Fruit fly (Drosophila melanogaster) whole organism, embryonic: Measurements from ENCODE around the gene mTor.

Experiments
- Abd-B ChIP-seq: fragments of 200-800 bp; sonication (Bioruptor generic); optimal IDR thresholded peaks from 2 replicates; lab custom pipeline; 2018; ENCODE audit warnings: missing biosample characterization, mild to moderate bottlenecking, missing genetic modification characterization, moderate library complexity
- Atf-2 ChIP-seq: fragments of 200-800 bp; sonication (Bioruptor generic); optimal IDR thresholded peaks from 2 replicates; lab custom pipeline; 2016; ENCODE audit warnings: missing biosample characterization, missing genetic modification characterization
- Atf6 ChIP-seq: fragments of 200-800 bp; sonication (Bioruptor generic); IDR thresholded peaks from 2 replicates; pipeline ENCODE4 v1.3.6; 2022; ENCODE audit warnings: missing biosample characterization, missing genetic modification characterization
- C15 ChIP-seq: fragments of 200-800 bp; sonication (Bioruptor generic); IDR thresholded peaks from 3 replicates; pipeline ENCODE4 v1.3.6; 2022; ENCODE audit warnings: missing biosample characterization, missing genetic modification characterization
- CG10543 ChIP-seq: fragments of 200-800 bp; sonication (Bioruptor generic); optimal IDR thresholded peaks from 3 replicates; lab custom pipeline; 2017; ENCODE audit warnings: missing biosample characterization, mild to moderate bottlenecking, missing genetic modification characterization, moderate library complexity
- CG11093 ChIP-seq: fragments of 200-800 bp; sonication (Bioruptor generic); IDR thresholded peaks from 3 replicates; pipeline ENCODE4 v1.3.6; 2022; ENCODE audit warnings: missing biosample characterization, missing genetic modification characterization
- CG11247 ChIP-seq: fragments of 200-800 bp; sonication (Bioruptor generic); IDR thresholded peaks from 2 replicates; pipeline ENCODE4 v1.3.6; 2022; ENCODE audit warnings: missing biosample characterization, missing genetic modification characterization
- CG11696 ChIP-seq: fragments of 200-800 bp; sonication (Bioruptor generic); IDR thresholded peaks from 2 replicates; pipeline ENCODE4 v1.3.6; 2022; ENCODE audit warnings: missing biosample characterization, missing genetic modification characterization
- CG11723 ChIP-seq: fragments of 200-800 bp; sonication (Bioruptor generic); optimal IDR thresholded peaks from 2 replicates; lab custom pipeline; 2017; ENCODE audit warnings: missing biosample characterization, mild to moderate bottlenecking, missing genetic modification characterization
- CG12744 ChIP-seq: fragments of 200-800 bp; sonication (Bioruptor generic); optimal IDR thresholded peaks from 2 replicates; lab custom pipeline; 2016; ENCODE audit warnings: missing biosample characterization, missing genetic modification characterization
- CG14667 ChIP-seq: fragments of 200-800 bp; sonication (Bioruptor generic); IDR thresholded peaks from 2 replicates; pipeline ENCODE4 v1.3.6; 2022; ENCODE audit warnings: missing biosample characterization, missing genetic modification characterization
- CG16779 ChIP-seq: fragments of 200-800 bp; sonication (Bioruptor generic); IDR thresholded peaks from 2 replicates; pipeline ENCODE4 v1.3.6; 2022; ENCODE audit warnings: missing biosample characterization, missing genetic modification characterization
- CG17385 ChIP-seq: fragments of 200-800 bp; sonication (Bioruptor generic); optimal IDR thresholded peaks from 3 replicates; lab custom pipeline; 2018; ENCODE audit warnings: missing biosample characterization, mild to moderate bottlenecking, missing genetic modification characterization
- CG17829 ChIP-seq: fragments of 200-800 bp; optimal IDR thresholded peaks from 2 replicates; lab custom pipeline; 2019; ENCODE audit warnings: missing biosample characterization, mild to moderate bottlenecking, missing genetic modification characterization, moderate library complexity
- CG33213 ChIP-seq: fragments of 200-800 bp; sonication (Bioruptor generic); optimal IDR thresholded peaks from 3 replicates; lab custom pipeline; 2016; ENCODE audit warnings: missing biosample characterization, missing genetic modification characterization
- CG42726 ChIP-seq: fragments of 200-800 bp; sonication (Bioruptor generic); IDR thresholded peaks from 2 replicates; pipeline ENCODE4 v1.3.6; 2022; ENCODE audit warnings: missing biosample characterization, missing genetic modification characterization; ENCODE audit not compliant: partially characterized antibody
- CG4328 ChIP-seq: fragments of 200-800 bp; sonication (Bioruptor generic); optimal IDR thresholded peaks from 3 replicates; lab custom pipeline; 2017; ENCODE audit warnings: missing biosample characterization, missing genetic modification reagents, missing genetic modification characterization
- CG4854 ChIP-seq: fragments of 200-800 bp; sonication (Bioruptor generic); optimal IDR thresholded peaks from 2 replicates; lab custom pipeline; 2016; ENCODE audit warnings: missing biosample characterization, missing genetic modification characterization, inconsistent platforms
- CG6765 ChIP-seq: fragments of 200-800 bp; sonication (Bioruptor generic); optimal IDR thresholded peaks from 3 replicates; lab custom pipeline; 2017; ENCODE audit warnings: missing biosample characterization, mild to moderate bottlenecking, missing genetic modification characterization
- CG6813 ChIP-seq: fragments of 200-800 bp; sonication (Bioruptor generic); optimal IDR thresholded peaks from 2 replicates; lab custom pipeline; 2017; ENCODE audit warnings: missing biosample characterization, missing genetic modification characterization, mild to moderate bottlenecking, moderate library complexity, missing genetic modification reagents
- CG7556 ChIP-seq: fragments of 200-800 bp; sonication (Bioruptor generic); optimal IDR thresholded peaks from 2 replicates; lab custom pipeline; 2017; ENCODE audit warnings: missing biosample characterization, mild to moderate bottlenecking, missing genetic modification characterization
- CG7786 ChIP-seq: fragments of 200-800 bp; sonication (Bioruptor generic); optimal IDR thresholded peaks from 2 replicates; lab custom pipeline; 2016; ENCODE audit warnings: missing biosample characterization, missing genetic modification characterization
- CG8944 ChIP-seq: fragments of 200-800 bp; sonication (Bioruptor generic); optimal IDR thresholded peaks from 3 replicates; lab custom pipeline; 2016; ENCODE audit warnings: missing biosample characterization, missing genetic modification characterization
- Doc3 ChIP-seq: fragments of 200-800 bp; sonication (Bioruptor generic); IDR thresholded peaks from 3 replicates; pipeline ENCODE4 v1.3.6; 2022; ENCODE audit warnings: missing biosample characterization, missing genetic modification characterization; ENCODE audit not compliant: partially characterized antibody
- E2f1 ChIP-seq: fragments of 200-800 bp; sonication (Bioruptor generic); IDR thresholded peaks from 2 replicates; pipeline ENCODE4 v1.3.6; 2022; ENCODE audit warnings: missing biosample characterization, missing genetic modification characterization
- Fer3 ChIP-seq: fragments of 200-800 bp; sonication (Bioruptor generic); optimal IDR thresholded peaks from 2 replicates; lab custom pipeline; 2018; ENCODE audit warnings: missing biosample characterization, mild to moderate bottlenecking, missing genetic modification characterization, moderate library complexity
- HmgZ ChIP-seq: fragments of 200-800 bp; sonication (Bioruptor generic); optimal IDR thresholded peaks from 2 replicates; lab custom pipeline; 2018; ENCODE audit warnings: missing biosample characterization, mild to moderate bottlenecking, missing genetic modification characterization
- Hr3 ChIP-seq: fragments of 200-800 bp; sonication (Bioruptor generic); optimal IDR thresholded peaks from 3 replicates; lab custom pipeline; 2016; ENCODE audit warnings: missing biosample characterization, missing genetic modification characterization
- Scr ChIP-seq: fragments of 200-800 bp; sonication (Bioruptor generic); IDR thresholded peaks from 2 replicates; pipeline ENCODE4 v1.3.6; 2022; ENCODE audit warnings: missing biosample characterization, missing genetic modification characterization; ENCODE audit not compliant: partially characterized antibody
- caup ChIP-seq: fragments of 200-800 bp; sonication (Bioruptor generic); optimal IDR thresholded peaks from 3 replicates; lab custom pipeline; 2017; ENCODE audit warnings: missing biosample characterization, mild to moderate bottlenecking, missing genetic modification characterization, moderate library complexity; ENCODE audit not compliant: severe bottlenecking
- crp ChIP-seq, 2 experiments: fragments of 200-800 bp; sonication (Bioruptor generic); optimal IDR thresholded peaks; 2 replicates in 1 of 2; 3 replicates in 1 of 2; lab custom pipeline; 2017; ENCODE audit warnings: missing biosample characterization in 2 of 2, missing genetic modification characterization in 2 of 2, mild to moderate bottlenecking in 1 of 2, moderate library complexity in 1 of 2
- cwo ChIP-seq: fragments of 200-800 bp; sonication (Bioruptor generic); optimal IDR thresholded peaks from 3 replicates; lab custom pipeline; 2017; ENCODE audit warnings: missing biosample characterization, missing genetic modification characterization, mild to moderate bottlenecking, moderate library complexity, missing genetic modification reagents
- gsb ChIP-seq: fragments of 200-800 bp; sonication (Bioruptor generic); IDR thresholded peaks from 2 replicates; pipeline ENCODE4 v1.3.6; 2022; ENCODE audit warnings: missing biosample characterization, missing genetic modification characterization
- her ChIP-seq: fragments of 200-800 bp; sonication (Bioruptor generic); optimal IDR thresholded peaks from 2 replicates; lab custom pipeline; 2016; ENCODE audit warnings: missing biosample characterization, missing genetic modification characterization
- inv ChIP-seq: fragments of 200-800 bp; sonication (Bioruptor generic); IDR thresholded peaks from 2 replicates; pipeline ENCODE4 v1.3.6; 2022; ENCODE audit warnings: missing biosample characterization, missing genetic modification characterization; ENCODE audit not compliant: partially characterized antibody
- jigr1 ChIP-seq: fragments of 200-800 bp; sonication (Bioruptor generic); IDR thresholded peaks from 3 replicates; pipeline ENCODE4 v1.3.6; 2022; ENCODE audit warnings: missing biosample characterization, missing genetic modification characterization
- jing ChIP-seq: fragments of 200-800 bp; sonication (Bioruptor generic); optimal IDR thresholded peaks from 2 replicates; lab custom pipeline; 2018; ENCODE audit warnings: missing biosample characterization, mild to moderate bottlenecking, missing genetic modification characterization
- lab ChIP-seq: fragments of 200-800 bp; sonication (Bioruptor generic); optimal IDR thresholded peaks from 3 replicates; lab custom pipeline; 2017; ENCODE audit warnings: missing biosample characterization, missing genetic modification characterization, mild to moderate bottlenecking, moderate library complexity, missing genetic modification reagents
- lbe ChIP-seq: fragments of 200-800 bp; sonication (Bioruptor generic); optimal IDR thresholded peaks from 2 replicates; lab custom pipeline; 2016; ENCODE audit warnings: missing biosample characterization, mild to moderate bottlenecking, missing genetic modification characterization
- lmd ChIP-seq: fragments of 200-800 bp; sonication (Bioruptor generic); IDR thresholded peaks from 2 replicates; pipeline ENCODE4 v1.3.6; 2022; ENCODE audit warnings: missing biosample characterization, missing genetic modification characterization
- nerfin-2 ChIP-seq: fragments of 200-800 bp; sonication (Bioruptor generic); IDR thresholded peaks from 2 replicates; pipeline ENCODE4 v1.3.6; 2022; ENCODE audit warnings: missing biosample characterization, missing genetic modification characterization; ENCODE audit not compliant: partially characterized antibody
- run ChIP-seq: fragments of 200-800 bp; sonication (Bioruptor generic); optimal IDR thresholded peaks from 3 replicates; lab custom pipeline; 2018; ENCODE audit warnings: missing biosample characterization, mild to moderate bottlenecking, missing genetic modification characterization
- slou ChIP-seq: fragments of 200-800 bp; sonication (Bioruptor generic); optimal IDR thresholded peaks from 3 replicates; lab custom pipeline; 2016; ENCODE audit warnings: missing biosample characterization, missing genetic modification characterization
- tin ChIP-seq: fragments of 200-800 bp; sonication (Bioruptor generic); optimal IDR thresholded peaks from 3 replicates; lab custom pipeline; 2016; ENCODE audit warnings: missing biosample characterization, missing genetic modification characterization
- tio ChIP-seq: fragments of 200-800 bp; sonication (Bioruptor generic); optimal IDR thresholded peaks from 2 replicates; lab custom pipeline; 2017; ENCODE audit warnings: missing biosample characterization, missing genetic modification characterization, inconsistent platforms
- tll ChIP-seq, 2 experiments: fragments of 200-800 bp in 1 of 2; fragments of >200 bp in 1 of 2; sonication (Bioruptor generic) in 1 of 2; optimal IDR thresholded peaks; 2 replicates each; lab custom pipeline; 2017 to 2019; ENCODE audit warnings: missing biosample characterization in 2 of 2, missing genetic modification characterization in 2 of 2, mild to moderate bottlenecking in 1 of 2, moderate library complexity in 1 of 2
- ttk ChIP-seq: fragments of 200-800 bp; sonication (Bioruptor generic); IDR thresholded peaks from 2 replicates; pipeline ENCODE4 v2.1.2; 2022; ENCODE audit warnings: missing biosample characterization, missing genetic modification characterization
- tx ChIP-seq: fragments of 200-800 bp; sonication (Bioruptor generic); optimal IDR thresholded peaks from 2 replicates; lab custom pipeline; 2016; ENCODE audit warnings: missing biosample characterization, missing genetic modification characterization
- vfl ChIP-seq: fragments of 200-800 bp; sonication (Bioruptor generic); optimal IDR thresholded peaks from 2 replicates; lab custom pipeline; 2016; ENCODE audit warnings: missing biosample characterization, missing genetic modification characterization
- zfh1 ChIP-seq: fragments of 200-800 bp; sonication (Bioruptor generic); IDR thresholded peaks from 3 replicates; pipeline ENCODE4 v1.3.6; 2022; ENCODE audit warnings: missing biosample characterization, missing genetic modification characterization

mTor gene

dm6 chr2L:13060037-13060537 is 55.8 kb downstream of the mTor start, which contains the start of gene CG9932 (continued):
- TF ChIP-seq Doc3 (GFP tag; lab: Robert Waterston, UW) (0 out of 3 replicates have a peak, but pooled peaks have one; percentile 11), E2f1 (GFP tag; lab: Robert Waterston, UW) (no peak), cwo (GFP tag; lab: Kevin White, UChicago) (peak; percentile 13), Fer3 (no peak), CG14667 (no peak), Scr (GFP tag; lab: Robert Waterston, UW) (peak; percentile 39; the same call in 1 of the 2 replicates), CG17385 (GFP tag; lab: Kevin White, UChicago) (peak; percentile 65), run (tag; lab: Kevin White, UChicago) (no peak), C15 (GFP tag; lab: Robert Waterston, UW) (no peak), jing (GFP tag; lab: Kevin White, UChicago) (peak; percentile 7), lab (peak; percentile 59), CG33213 (no peak), Abd-B (no peak), gsb (GFP tag; lab: Robert Waterston, UW) (no peak), CG6765 (GFP tag; lab: Kevin White, UChicago) (peak; percentile 38), CG4328 (GFP tag; lab: Kevin White, UChicago) (no peak), CG7786 (GFP tag; lab: Kevin White, UChicago) (no peak), CG16779 (GFP tag; lab: Robert Waterston, UW) (0 out of 2 replicates have a peak, but pooled peaks have one; percentile 56), tio (GFP tag; lab: Kevin White, UChicago) (no peak), zfh1 (GFP tag; lab: Robert Waterston, UW) (no peak), jigr1 (no peak), tx (GFP tag; lab: Kevin White, UChicago) (no peak), HmgZ (tag; lab: Kevin White, UChicago) (no peak), CG42726 (peak; percentile 36; the same call in 1 of the 2 replicates), CG8944 (GFP tag; lab: Kevin White, UChicago) (no peak), CG17829 (tag; lab: Kevin White, UChicago) (peak; percentile 29), CG11247 (GFP tag; lab: Robert Waterston, UW) (no peak), CG11696 (GFP tag; lab: Robert Waterston, UW) (no peak), caup (GFP tag; lab: Kevin White, UChicago) (peak; percentile 33), vfl (GFP tag; lab: Kevin White, UChicago) (no peak), CG4854 (GFP tag; lab: Kevin White, UChicago) (no peak), CG6813 (peak; percentile 8), tin (GFP tag; lab: Kevin White, UChicago) (no peak), CG7556 (GFP tag; lab: Kevin White, UChicago) (no peak), inv (no peak), CG12744 (GFP tag; lab: Kevin White, UChicago) (no peak), ttk (no peak), tll (GFP tag; optimal IDR thresholded peaks at IDR 0.05; lab: Kevin White, UChicago) (no peak), CG10543 (GFP tag; lab: Kevin White, UChicago) (peak; percentile 48), crp (GFP tag; optimal IDR thresholded peaks at IDR 0.05; lab: Kevin White, UChicago) (no peak), lbe (GFP tag; lab: Kevin White, UChicago) (peak; percentile 59), Hr3 (GFP tag; lab: Kevin White, UChicago) (no peak), her (GFP tag; lab: Kevin White, UChicago) (peak; percentile 42), Atf-2 (GFP tag; lab: Kevin White, UChicago) (no peak), CG11723 (GFP tag; lab: Kevin White, UChicago) (no peak), lmd (GFP tag; lab: Robert Waterston, UW) (no peak), CG11093 (no peak), Atf6 (GFP tag; lab: Robert Waterston, UW) (peak; percentile 53; the same call in 1 of the 2 replicates), slou (GFP tag; lab: Kevin White, UChicago) (no peak), nerfin-2 (peak; percentile 53; the same call in 1 of the 2 replicates)
